Worm (Caenorhabditis elegans): ENCODE measurements around the gene melo-1.
A peak's percentile ranks its signal among the peaks of the same experiment; 100 is the strongest.

melo-1 gene

ce11 chrIV:14790579-14790978, 3.7 kb downstream of the melo-1 start:
- TF ChIP-seq T07F8.4 (tag; optimal IDR thresholded peaks at IDR 0.05) (no peak), nhr-27 (tag; optimal IDR thresholded peaks at IDR 0.05) (no peak), hlh-12 (tag; optimal IDR thresholded peaks at IDR 0.05) (no peak), snpc-1.3 (tag; optimal IDR thresholded peaks at IDR 0.05; ENCODE audit: insufficient read depth) (peak; percentile 61), dpff-1 (tag; optimal IDR thresholded peaks at IDR 0.05) (no peak), pbrm-1 (GFP tag; IDR thresholded peaks at IDR 0.05) (0 out of 2 replicates have a peak, but pooled peaks have one; percentile 7), K11D2.4 (GFP tag; IDR thresholded peaks at IDR 0.05) (no peak), ekl-4 (GFP tag; IDR thresholded peaks at IDR 0.05) (0 out of 2 replicates have a peak, but pooled peaks have one; percentile 26), ztf-28 (GFP tag; IDR thresholded peaks at IDR 0.05) (no peak), egrh-3 (GFP tag; IDR thresholded peaks at IDR 0.05) (no peak), F33H1.4 (GFP tag; IDR thresholded peaks at IDR 0.05) (no peak), Y56A3A.18 (GFP tag; IDR thresholded peaks at IDR 0.05) (0 out of 2 replicates have a peak, but pooled peaks have one; percentile 3), nfyb-1 (GFP tag; IDR thresholded peaks at IDR 0.05) (no peak), xnd-1 (tag; optimal IDR thresholded peaks at IDR 0.05) (no peak), hmg-1.2 (GFP tag; IDR thresholded peaks at IDR 0.05) (peak; percentile 10; the same call in 1 of the 2 replicates), atf-7 (tag; optimal IDR thresholded peaks at IDR 0.05) (no peak), lir-1 (GFP tag; conservative IDR thresholded peaks at IDR 0.05) (no peak), lin-35 (GFP tag; optimal IDR thresholded peaks at IDR 0.05) (peak in 1 of 3 experiments; percentile 62), Y67H2A.10 (GFP tag; conservative IDR thresholded peaks at IDR 0.05) (0 out of 2 replicates have a peak, but pooled peaks have one; percentile 28), fkh-3 (tag; optimal IDR thresholded peaks at IDR 0.05) (no peak), snpc-4 (GFP tag; optimal IDR thresholded peaks at IDR 0.05) (peak; percentile 72), snpc-4 (tag; optimal IDR thresholded peaks at IDR 0.05) (peak in 3 of 4 experiments; percentile 20 to 90 (median 45)), cebp-1 (GFP tag; IDR thresholded peaks at IDR 0.05) (no peak), cebp-1 (tag; optimal IDR thresholded peaks at IDR 0.05) (peak; percentile 25), ceh-100 (GFP tag; IDR thresholded peaks at IDR 0.05) (no peak), unc-130 (GFP tag; optimal IDR thresholded peaks at IDR 0.05) (no peak), athp-1 (tag; optimal IDR thresholded peaks at IDR 0.05) (peak; percentile 31), F37B4.10 (GFP tag; IDR thresholded peaks at IDR 0.05) (no peak), tbx-9 (tag; optimal IDR thresholded peaks at IDR 0.05; ENCODE audit: borderline replicate concordance) (no peak), hmg-20 (GFP tag; IDR thresholded peaks at IDR 0.05) (no peak), F57A8.1 (GFP tag; optimal IDR thresholded peaks at IDR 0.05) (no peak), lag-1 (GFP tag; IDR thresholded peaks at IDR 0.05) (no peak), let-607 (tag; optimal IDR thresholded peaks at IDR 0.05) (peak in 1 of 2 experiments; percentile 20), him-1 (tag; optimal IDR thresholded peaks at IDR 0.05) (peak; percentile 73), B0019.2 (GFP tag; conservative IDR thresholded peaks at IDR 0.05) (no peak), bed-2 (GFP tag; IDR thresholded peaks at IDR 0.05) (no peak), bed-1 (GFP tag; IDR thresholded peaks at IDR 0.05) (no peak), F55B11.4 (tag; optimal IDR thresholded peaks at IDR 0.05; ENCODE audit: borderline replicate concordance, insufficient read depth) (no peak), chd-7 (tag; optimal IDR thresholded peaks at IDR 0.05) (no peak), nhr-120 (GFP tag; IDR thresholded peaks at IDR 0.05) (no peak), repo-1 (tag; optimal IDR thresholded peaks at IDR 0.05) (no peak), ztf-22 (GFP tag; optimal IDR thresholded peaks at IDR 0.05) (no peak), Y53F4B.3 (GFP tag; IDR thresholded peaks at IDR 0.05) (no peak), snpc-1.1 (tag; optimal IDR thresholded peaks at IDR 0.05; ENCODE audit: insufficient read depth) (peak; percentile 31), B0261.1 (tag; optimal IDR thresholded peaks at IDR 0.05) (no peak), rec-8 (tag; optimal IDR thresholded peaks at IDR 0.05) (peak in 1 of 2 experiments; percentile 32), hrde-1 (tag; optimal IDR thresholded peaks at IDR 0.05; ENCODE audit: borderline replicate concordance) (peak; percentile 48), F52B5.7 (tag; optimal IDR thresholded peaks at IDR 0.05) (no peak)
